Worm (Caenorhabditis elegans) whole organism, L3 larva: ENCODE data around the gene gasr-8.
A peak's percentile ranks its signal among the peaks of the same experiment; 100 is the strongest.

Experiments used
- R02D3.7 ChIP-seq: fragments of 150-350 bp; optimal IDR thresholded peaks from 2 replicates; lab custom pipeline; 2014; ENCODE audit warnings: missing biosample characterization, missing genetic modification characterization
- ZK546.5 ChIP-seq: sonication (generic microtip); optimal IDR thresholded peaks from 2 replicates; lab custom pipeline; 2017; ENCODE audit warnings: missing biosample characterization, missing genetic modification characterization
- ama-1 ChIP-seq: fragments of 150-350 bp; optimal IDR thresholded peaks from 2 replicates; lab custom pipeline; 2018
- ceh-28 ChIP-seq: fragments of 150-350 bp; optimal IDR thresholded peaks from 2 replicates; lab custom pipeline; 2014; ENCODE audit warnings: missing biosample characterization, missing genetic modification reagents, missing genetic modification characterization
- ceh-82 ChIP-seq: fragments of 150-350 bp; optimal IDR thresholded peaks from 2 replicates; lab custom pipeline; 2014; ENCODE audit warnings: missing biosample characterization, missing genetic modification characterization
- ceh-9 ChIP-seq: sonication (generic microtip); optimal IDR thresholded peaks from 2 replicates; lab custom pipeline; 2018; ENCODE audit warnings: missing biosample characterization, missing genetic modification characterization
- daf-12 ChIP-seq: fragments of 150-350 bp; optimal IDR thresholded peaks from 2 replicates; lab custom pipeline; 2014; ENCODE audit warnings: missing biosample characterization, missing genetic modification reagents, missing genetic modification characterization
- egl-27 ChIP-seq: sonication (generic microtip); optimal IDR thresholded peaks from 4 replicates; lab custom pipeline; 2017; ENCODE audit warnings: missing biosample characterization, missing genetic modification reagents, missing genetic modification characterization
- egl-5 ChIP-seq: fragments of 150-350 bp; optimal IDR thresholded peaks from 2 replicates; lab custom pipeline; 2017; ENCODE audit warnings: missing biosample characterization, missing genetic modification reagents, missing genetic modification characterization, inconsistent platforms
- elt-1 ChIP-seq: fragments of 150-350 bp; optimal IDR thresholded peaks from 2 replicates; lab custom pipeline; 2014; ENCODE audit warnings: missing biosample characterization, missing genetic modification characterization
- elt-2 ChIP-seq: sonication (generic microtip); optimal IDR thresholded peaks from 2 replicates; lab custom pipeline; 2016; ENCODE audit warnings: missing genetic modification reagents, mild to moderate bottlenecking, missing genetic modification characterization, missing compliant biosample characterization
- elt-3 ChIP-seq, 3 experiments: fragments of 150-350 bp in 1 of 3; sonication (generic microtip) in 2 of 3; optimal IDR thresholded peaks; 2 replicates in 2 of 3; 4 replicates in 1 of 3; lab custom pipeline; 2014 to 2017; ENCODE audit warnings: missing biosample characterization in 3 of 3, missing genetic modification characterization in 3 of 3
- eor-1 ChIP-seq, 2 experiments: fragments of 150-350 bp; optimal IDR thresholded peaks; 2 replicates each; lab custom pipeline; 2014 to 2018; ENCODE audit warnings: missing biosample characterization in 2 of 2, missing genetic modification characterization in 2 of 2
- hmg-11 ChIP-seq: sonication (generic microtip); optimal IDR thresholded peaks from 2 replicates; lab custom pipeline; 2016; ENCODE audit warnings: missing genetic modification characterization, missing compliant biosample characterization
- lin-15B ChIP-seq: fragments of 150-350 bp; optimal IDR thresholded peaks from 2 replicates; lab custom pipeline; 2014; ENCODE audit warnings: missing biosample characterization, missing genetic modification characterization
- lin-39 ChIP-seq: fragments of 150-350 bp; optimal IDR thresholded peaks from 2 replicates; lab custom pipeline; 2018; ENCODE audit warnings: missing biosample characterization, missing genetic modification reagents, missing genetic modification characterization
- mml-1 ChIP-seq: fragments of 150-350 bp; sonication (generic microtip); optimal IDR thresholded peaks from 3 replicates; lab custom pipeline; 2014; ENCODE audit warnings: missing biosample characterization, missing genetic modification characterization
- nfya-1 ChIP-seq: sonication (generic microtip); optimal IDR thresholded peaks from 2 replicates; lab custom pipeline; 2017; ENCODE audit warnings: missing genetic modification characterization, mild to moderate bottlenecking, missing compliant biosample characterization, antibody characterized with exemption, moderate library complexity; ENCODE audit not compliant: insufficient read depth
- nhr-23 ChIP-seq: fragments of 150-350 bp; optimal IDR thresholded peaks from 2 replicates; lab custom pipeline; 2014; ENCODE audit warnings: missing biosample characterization, missing genetic modification reagents, missing genetic modification characterization
- nhr-237 ChIP-seq: fragments of 150-350 bp; optimal IDR thresholded peaks from 2 replicates; lab custom pipeline; 2014; ENCODE audit warnings: missing biosample characterization, missing genetic modification characterization
- nhr-25 ChIP-seq: sonication (generic microtip); optimal IDR thresholded peaks from 2 replicates; lab custom pipeline; 2017; ENCODE audit warnings: missing biosample characterization, missing genetic modification characterization
- nhr-28 ChIP-seq: fragments of 150-350 bp; optimal IDR thresholded peaks from 2 replicates; lab custom pipeline; 2014; ENCODE audit warnings: missing biosample characterization, missing genetic modification characterization
- nhr-43 ChIP-seq: sonication (generic microtip); optimal IDR thresholded peaks from 2 replicates; lab custom pipeline; 2016; ENCODE audit warnings: mild to moderate bottlenecking, missing genetic modification characterization, missing compliant biosample characterization; ENCODE audit not compliant: poor library complexity, severe bottlenecking
- nhr-76 ChIP-seq: fragments of 150-350 bp; sonication (generic microtip); optimal IDR thresholded peaks from 5 replicates; lab custom pipeline; 2014; ENCODE audit warnings: missing biosample characterization, missing genetic modification characterization
- nhr-77 ChIP-seq: fragments of 150-350 bp; optimal IDR thresholded peaks from 2 replicates; lab custom pipeline; 2014; ENCODE audit warnings: missing biosample characterization, missing genetic modification characterization
- pha-4 ChIP-seq: fragments of 150-350 bp; optimal IDR thresholded peaks from 2 replicates; lab custom pipeline; 2014; ENCODE audit warnings: missing biosample characterization, missing genetic modification reagents, missing genetic modification characterization
- sea-2 ChIP-seq: fragments of 150-350 bp; sonication (generic microtip); optimal IDR thresholded peaks from 4 replicates; lab custom pipeline; 2014; ENCODE audit warnings: missing biosample characterization, missing genetic modification reagents, missing genetic modification characterization
- snpc-4 ChIP-seq: fragments of 150-350 bp; optimal IDR thresholded peaks from 2 replicates; lab custom pipeline; 2014; ENCODE audit warnings: missing biosample characterization, missing genetic modification characterization
- zag-1 ChIP-seq: fragments of 150-350 bp; optimal IDR thresholded peaks from 2 replicates; lab custom pipeline; 2014; ENCODE audit warnings: missing biosample characterization, missing genetic modification characterization

gasr-8 gene

ce11 chrV:14728754-14729153 is 39.8 kb downstream of the gasr-8 start, which contains the start of gene Y50E8A.2:
Gene Y50E8A.2 (minus strand): TSS chrV:14728854.
- TF ChIP-seq hmg-11 (tag; lab: Kevin White, UChicago) (no peak), eor-1 (tag; optimal IDR thresholded peaks at IDR 0.05; lab: Kevin White, UChicago) (no peak), nhr-76 (tag; lab: Kevin White, UChicago) (no peak), egl-27 (tag; lab: Kevin White, UChicago) (no peak), mml-1 (no peak), lin-15B (tag; lab: Kevin White, UChicago) (no peak), elt-3 (tag; optimal IDR thresholded peaks at IDR 0.05; lab: Kevin White, UChicago) (no peak), lin-39 (no peak), nhr-237 (tag; lab: Kevin White, UChicago) (no peak), pha-4 (tag; lab: Kevin White, UChicago) (no peak), snpc-4 (no peak), elt-2 (tag; lab: Kevin White, UChicago) (no peak), nhr-23 (tag; lab: Kevin White, UChicago) (no peak)

DNA sequence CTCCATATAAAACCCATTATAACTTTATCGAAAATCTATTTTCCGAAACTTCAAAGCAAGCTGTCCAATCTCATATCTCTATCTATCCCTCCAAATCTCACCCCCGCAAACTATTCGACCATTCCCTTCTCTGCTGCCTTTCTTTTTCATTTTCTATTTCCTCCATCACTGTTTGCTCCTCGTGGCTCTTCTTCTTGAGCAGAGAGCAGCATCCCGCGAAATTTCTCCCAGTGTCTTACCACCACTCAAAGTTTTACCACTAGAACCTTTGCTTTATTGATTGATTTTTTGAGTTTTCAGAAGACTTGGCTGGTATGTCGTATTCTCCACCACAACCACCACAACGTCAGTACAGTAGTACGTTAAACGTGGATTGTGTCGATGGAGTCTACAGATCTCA is 40.4 kb downstream of the gasr-8 start, which contains the start of gene oig-3:
TSS of gene oig-3 (plus strand) at position 301 of the 400 bp plus-strand sequence.
- TF ChIP-seq ceh-9 (tag; lab: Kevin White, UChicago) (no peak), sea-2 (GFP tag; lab: Kevin White, UChicago) (no peak), daf-12 (no peak), zag-1 (no peak), elt-1 (no peak), elt-2 (tag; lab: Kevin White, UChicago) (no peak), nhr-28 (no peak), ZK546.5 (tag; lab: Kevin White, UChicago) (no peak), egl-5 (tag; lab: Kevin White, UChicago) (no peak), elt-3 (tag; optimal IDR thresholded peaks at IDR 0.05; lab: Kevin White, UChicago) (no peak), nfya-1 (tag; lab: Kevin White, UChicago) (no peak), ama-1 (lab: Kevin White, UChicago) (no peak)
- TF ChIP-seq, all 47 proteins: peak for 0

DNA sequence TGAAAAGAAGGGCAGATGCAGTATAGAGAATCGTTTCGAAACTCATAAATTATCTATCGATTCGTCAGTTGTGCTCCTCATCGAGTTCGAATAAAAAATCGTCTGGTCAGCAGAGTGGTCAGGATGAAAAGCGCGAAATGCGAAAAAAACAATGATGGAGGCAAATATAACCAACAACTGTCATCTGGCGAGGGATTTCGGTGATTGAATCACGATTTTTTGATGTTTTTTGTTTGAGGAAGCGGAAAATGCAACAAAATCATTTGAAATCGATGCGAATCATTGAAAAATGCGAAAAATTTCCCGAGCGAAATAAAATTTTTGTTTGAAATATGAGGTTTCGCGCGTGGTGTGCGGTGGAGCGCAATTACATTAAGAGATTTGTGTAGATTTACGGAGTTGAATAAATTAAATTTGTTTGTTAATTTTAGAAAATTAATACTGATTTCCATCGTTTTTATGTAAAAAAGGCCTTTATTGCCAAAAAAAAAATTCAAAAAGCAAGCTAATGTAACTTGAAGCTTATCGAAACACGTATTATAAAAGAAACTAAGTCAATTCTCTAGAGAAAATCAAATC is 45.4 kb downstream of the gasr-8 start, which contains the start of gene unc-61:
TSS of gene unc-61 (minus strand) at position 51 of the 579 bp plus-strand sequence.
- TF ChIP-seq R02D3.7 (peak; percentile 82), lin-39 (peak; percentile 1), pha-4 (tag; lab: Kevin White, UChicago) (peak; percentile 35), elt-1 (no peak), lin-15B (tag; lab: Kevin White, UChicago) (peak; percentile 74)

DNA sequence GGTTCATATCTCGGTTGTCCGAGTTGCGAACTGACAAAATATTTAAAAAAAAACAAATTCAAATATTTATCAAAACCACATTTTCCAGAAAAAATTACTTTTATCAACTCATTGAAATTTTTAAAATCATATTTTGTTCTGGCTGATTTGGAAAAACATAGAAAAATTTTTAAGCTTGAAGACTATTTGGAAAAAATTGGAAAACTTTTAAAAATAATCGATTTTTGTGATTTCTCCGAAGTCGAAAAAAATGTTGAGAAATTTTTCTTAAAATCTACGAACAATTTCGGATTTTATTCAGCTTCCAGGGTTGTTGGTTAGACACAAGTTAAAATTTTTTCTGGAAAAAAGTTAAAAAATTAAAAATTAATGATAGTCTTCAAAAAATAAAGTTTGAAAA is 47.9 kb downstream of the gasr-8 start, which contains the start of gene Y50E8A.5:
TSS of gene Y50E8A.5 (minus strand) at position 101 of the 400 bp plus-strand sequence.
- no peak for TF ChIP-seq lin-15B (tag; lab: Kevin White, UChicago)
- TF ChIP-seq egl-5 (tag; lab: Kevin White, UChicago) = no peak
- no peak for TF ChIP-seq nhr-237 (tag; lab: Kevin White, UChicago)
- TF ChIP-seq nhr-77 (tag; lab: Kevin White, UChicago) = no peak
- TF ChIP-seq mml-1 = no peak
- TF ChIP-seq ceh-82 = no peak
- TF ChIP-seq snpc-4 = no peak
- TF ChIP-seq hmg-11 (tag; lab: Kevin White, UChicago) = no peak
- TF ChIP-seq nhr-25 (tag; lab: Kevin White, UChicago) = no peak
- TF ChIP-seq ceh-28 (tag; lab: Kevin White, UChicago) = no peak
- no peak for TF ChIP-seq ZK546.5 (tag; lab: Kevin White, UChicago)
- TF ChIP-seq nhr-43 (tag; lab: Kevin White, UChicago) = no peak

ce11 chrV:14741233-14741632 is 52.3 kb downstream of the gasr-8 start, which contains the start of gene Y50E8A.6:
Gene Y50E8A.6 (minus strand): TSS chrV:14741333.
- TF ChIP-seq daf-12 = no peak
